Fruit fly (Drosophila melanogaster): ENCODE measurements around the gene CG15482.

The CG15482 gene

dm6 chr2L:13239689-13240088 is 28.1 kb upstream of the CG15482 start, which contains the start of gene Jhbp13:
Jhbp13 (plus strand) TSS chr2L:13239989.
- TF ChIP-seq zen2 (GFP tag; IDR thresholded peaks at IDR 0.05; ENCODE audit: partially characterized antibody) (no peak), cas (GFP tag; IDR thresholded peaks at IDR 0.05) (no peak), gsb-n (tag; optimal IDR thresholded peaks at IDR 0.05) (no peak), HmgZ (tag; optimal IDR thresholded peaks at IDR 0.05) (no peak), CG10209 (GFP tag; optimal IDR thresholded peaks at IDR 0.05) (no peak), CG10565 (GFP tag; optimal IDR thresholded peaks at IDR 0.05) (no peak), slbo (GFP tag; IDR thresholded peaks at IDR 0.05) (no peak), Fer3 (tag; optimal IDR thresholded peaks at IDR 0.05) (no peak), lola (GFP tag; optimal IDR thresholded peaks at IDR 0.05) (no peak), CG2889 (GFP tag; IDR thresholded peaks at IDR 0.05) (no peak), cad (GFP tag; optimal IDR thresholded peaks at IDR 0.05) (no peak)

- TF ChIP-seq CG32772 (GFP tag; IDR thresholded peaks at IDR 0.05) (no peak), caup (GFP tag; optimal IDR thresholded peaks at IDR 0.05; ENCODE audit: severe bottlenecking) (no peak), Med (GFP tag) (no peak), sna (GFP tag; IDR thresholded peaks at IDR 0.05; ENCODE audit: partially characterized antibody) (no peak), CG10147 (GFP tag; optimal IDR thresholded peaks at IDR 0.05) (no peak), disco-r (GFP tag; optimal IDR thresholded peaks at IDR 0.05) (no peak), dmrt99B (tag; optimal IDR thresholded peaks at IDR 0.05) (no peak), CG1603 (tag; optimal IDR thresholded peaks at IDR 0.05) (no peak), tap (tag; optimal IDR thresholded peaks at IDR 0.05) (no peak), da (GFP tag; optimal IDR thresholded peaks at IDR 0.05) (no peak), Lhr (GFP tag; optimal IDR thresholded peaks at IDR 0.05) (no peak)
These were observed 24.6 kb upstream of the CG15482 start, which contains the start of gene Jhbp14 for dm6 chr2L:13236194-13236593. Jhbp14 (plus strand) TSS chr2L:13236494.

DNA sequence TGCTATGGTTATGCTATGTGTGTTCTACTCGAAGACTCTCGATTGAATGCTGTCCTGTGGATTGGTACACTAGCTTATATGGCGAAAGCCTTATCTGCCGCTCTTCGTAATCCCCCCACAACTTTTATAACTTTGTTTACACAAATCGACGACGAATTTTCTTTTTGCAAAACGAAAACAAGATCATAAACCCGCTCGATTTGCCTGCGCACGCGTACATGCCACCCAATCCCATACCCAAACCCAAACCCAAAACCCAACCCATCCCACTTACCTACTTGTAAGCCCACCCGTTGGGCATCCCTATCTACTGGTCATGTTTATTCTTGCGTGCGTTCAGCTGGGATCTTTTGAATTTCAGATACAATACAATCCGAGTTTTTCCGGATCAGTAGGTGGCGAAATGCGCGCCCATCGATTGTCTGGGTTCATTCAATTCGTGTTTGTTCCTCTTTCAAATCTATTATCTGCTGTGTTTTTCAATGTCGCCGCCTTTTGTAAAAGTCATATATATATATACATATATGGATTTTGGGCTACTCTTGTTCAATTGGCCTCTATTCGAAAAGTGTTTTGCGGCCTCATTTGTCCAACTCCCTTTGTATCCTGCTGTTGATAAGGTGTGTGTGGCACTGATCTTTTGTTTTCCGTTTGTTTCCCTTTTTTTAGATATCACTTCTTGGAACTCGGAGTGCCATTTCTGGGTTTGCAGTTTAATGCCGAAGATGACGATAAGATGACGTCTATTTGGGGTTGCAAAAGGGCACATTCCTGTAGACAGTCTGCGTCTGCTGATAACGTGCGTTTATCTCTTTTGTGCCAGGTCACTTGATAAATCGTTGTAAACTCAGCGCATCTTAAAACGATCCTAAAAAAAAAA is 23.2 kb upstream of the CG15482 start, which contains the start of gene Mabi:
Mabi (minus strand) TSS at position 51 of the 880 bp plus-strand sequence.
- TF ChIP-seq pros (GFP tag; optimal IDR thresholded peaks at IDR 0.05) (peak; percentile 11), zen (tag; optimal IDR thresholded peaks at IDR 0.05) (peak; percentile 75), onecut (GFP tag; IDR thresholded peaks at IDR 0.05) (no peak), Sox102F (GFP tag; optimal IDR thresholded peaks at IDR 0.05) (no peak), Hmr (GFP tag; optimal IDR thresholded peaks at IDR 0.05) (no peak), Max (GFP tag; optimal IDR thresholded peaks at IDR 0.05) (no peak), tll (GFP tag; optimal IDR thresholded peaks at IDR 0.05) (peak in 1 of 2 experiments; percentile 79), Kr (GFP tag; optimal IDR thresholded peaks at IDR 0.05) (peak; percentile 63), CG17359 (tag; optimal IDR thresholded peaks at IDR 0.05) (no peak), Lim3 (GFP tag; IDR thresholded peaks at IDR 0.05) (no peak), p53 (GFP tag; optimal IDR thresholded peaks at IDR 0.05) (peak; percentile 57), wor (GFP tag; IDR thresholded peaks at IDR 0.05) (no peak), sima (GFP tag; optimal IDR thresholded peaks at IDR 0.05) (no peak), ac (GFP tag; optimal IDR thresholded peaks at IDR 0.05) (no peak), twi (tag; optimal IDR thresholded peaks at IDR 0.05) (peak; percentile 34), Hey (tag; optimal IDR thresholded peaks at IDR 0.05) (no peak), CG12104 (GFP tag; optimal IDR thresholded peaks at IDR 0.05) (no peak), tio (GFP tag; optimal IDR thresholded peaks at IDR 0.05) (no peak), cad (GFP tag; optimal IDR thresholded peaks at IDR 0.05) (peak; percentile 32), CG15479 (GFP tag; optimal IDR thresholded peaks at IDR 0.05) (peak; percentile 100), Ets65A (GFP tag) (peak; percentile 36), Meics (GFP tag; optimal IDR thresholded peaks at IDR 0.05) (no peak)

Data from whole organism, embryonic.